ENCODE assay signal across 4 worm cellular contexts in genomic region chrX:11031047-11031695, ce11.
A peak's percentile ranks its signal among the peaks of the same experiment; 100 is the strongest.
TF ChIP-seq lines count a peak whose summit lies in the region.

No protein-coding gene starts in this region.

TF ChIP-seq in whole organism, L2 larva, 48 proteins besides CTCF, POLR2A, EP300 and RAD21 (continues in another document):
- TF ChIP-seq ceh-82 (tag; optimal IDR thresholded peaks at IDR 0.05; lab: Kevin White, UChicago) (peak; percentile 58), lin-39 (tag; optimal IDR thresholded peaks at IDR 0.05; lab: Kevin White, UChicago) (peak; percentile 30), elt-3 (tag; optimal IDR thresholded peaks at IDR 0.05; lab: Kevin White, UChicago) (no peak), blmp-1 (tag; optimal IDR thresholded peaks at IDR 0.05; lab: Kevin White, UChicago; ENCODE audit: insufficient read depth) (peak; percentile 52), C34F6.9 (tag; optimal IDR thresholded peaks at IDR 0.05; lab: Kevin White, UChicago) (peak; percentile 93), sma-9 (GFP tag; optimal IDR thresholded peaks at IDR 0.05; lab: Kevin White, UChicago) (peak; percentile 83), sma-9 (tag; optimal IDR thresholded peaks at IDR 0.05; lab: Kevin White, UChicago) (peak; percentile 43), elt-1 (tag; optimal IDR thresholded peaks at IDR 0.05; lab: Kevin White, UChicago) (no peak), mab-5 (tag; optimal IDR thresholded peaks at IDR 0.05; lab: Kevin White, UChicago) (peak; percentile 65), fos-1 (tag; optimal IDR thresholded peaks at IDR 0.05; lab: Kevin White, UChicago) (peak; percentile 59), snpc-4 (tag; optimal IDR thresholded peaks at IDR 0.05; lab: Kevin White, UChicago) (peak; percentile 8), nhr-11 (tag; optimal IDR thresholded peaks at IDR 0.05; lab: Kevin White, UChicago) (peak; percentile 32), ama-1 (optimal IDR thresholded peaks at IDR 0.05; lab: Kevin White, UChicago) (no peak), sem-4 (tag; optimal IDR thresholded peaks at IDR 0.05; lab: Kevin White, UChicago) (peak; percentile 96), ceh-16 (tag; optimal IDR thresholded peaks at IDR 0.05; lab: Kevin White, UChicago) (peak; percentile 41), alr-1 (tag; optimal IDR thresholded peaks at IDR 0.05; lab: Kevin White, UChicago) (no peak), unc-39 (tag; optimal IDR thresholded peaks at IDR 0.05; lab: Kevin White, UChicago) (peak; percentile 9), unc-62 (GFP tag; optimal IDR thresholded peaks at IDR 0.05; lab: Kevin White, UChicago) (peak; percentile 48), Y55F3AM.14 (GFP tag; optimal IDR thresholded peaks at IDR 0.05; lab: Kevin White, UChicago) (peak; percentile 83), nhr-25 (tag; optimal IDR thresholded peaks at IDR 0.05; lab: Kevin White, UChicago) (peak; percentile 93), aly-2 (tag; optimal IDR thresholded peaks at IDR 0.05; lab: Kevin White, UChicago) (no peak), unc-55 (GFP tag; optimal IDR thresholded peaks at IDR 0.05; lab: Kevin White, UChicago) (peak; percentile 88), lsy-2 (tag; optimal IDR thresholded peaks at IDR 0.05; lab: Kevin White, UChicago) (peak; percentile 67 to 82)

TF ChIP-seq in whole organism, L4 larva, 104 proteins besides CTCF, POLR2A, EP300 and RAD21 (continues in another document):
- TF ChIP-seq F44E2.7 (GFP tag; IDR thresholded peaks at IDR 0.05; lab: Robert Waterston, UW): no peak
- no peak for TF ChIP-seq ZK546.5 (tag; optimal IDR thresholded peaks at IDR 0.05; lab: Kevin White, UChicago)
- TF ChIP-seq gei-8 (GFP tag; optimal IDR thresholded peaks at IDR 0.05; lab: Kevin White, UChicago): peak; percentile 32
- TF ChIP-seq dmd-9 (GFP tag; IDR thresholded peaks at IDR 0.05; lab: Robert Waterston, UW): peak; percentile 52; the same call in 1 of the 2 replicates
- peak; percentile 58; the same call in 1 of the 2 replicates for TF ChIP-seq php-3 (GFP tag; IDR thresholded peaks at IDR 0.05; lab: Robert Waterston, UW)
- TF ChIP-seq lin-15B (tag; optimal IDR thresholded peaks at IDR 0.05; lab: Kevin White, UChicago): no peak
- peak; percentile 86 for TF ChIP-seq nhr-25 (tag; optimal IDR thresholded peaks at IDR 0.05; lab: Kevin White, UChicago; ENCODE audit: borderline replicate concordance, insufficient read depth)
- peak; percentile 87 for TF ChIP-seq nhr-48 (tag; optimal IDR thresholded peaks at IDR 0.05; lab: Kevin White, UChicago)
- no peak for TF ChIP-seq nhr-77 (tag; optimal IDR thresholded peaks at IDR 0.05; lab: Kevin White, UChicago)
- TF ChIP-seq tra-1 (GFP tag; IDR thresholded peaks at IDR 0.05; lab: Robert Waterston, UW): no peak
- TF ChIP-seq mdl-1 (tag; optimal IDR thresholded peaks at IDR 0.05; lab: Kevin White, UChicago): peak; percentile 82 to 87
- TF ChIP-seq zfp-3 (GFP tag; conservative IDR thresholded peaks at IDR 0.05; lab: Robert Waterston, UW): no peak
- peak; percentile 11 for TF ChIP-seq nhr-10 (tag; optimal IDR thresholded peaks at IDR 0.05; lab: Kevin White, UChicago)
- TF ChIP-seq mxl-3 (GFP tag; optimal IDR thresholded peaks at IDR 0.05; lab: Kevin White, UChicago): peak; percentile 95
- peak; percentile 92 for TF ChIP-seq mep-1 (tag; optimal IDR thresholded peaks at IDR 0.05; lab: Kevin White, UChicago)
- no peak for TF ChIP-seq nhr-76 (tag; optimal IDR thresholded peaks at IDR 0.05; lab: Kevin White, UChicago)
- no peak for TF ChIP-seq D1046.2 (GFP tag; IDR thresholded peaks at IDR 0.05; lab: Robert Waterston, UW)
- TF ChIP-seq ztf-11 (tag; optimal IDR thresholded peaks at IDR 0.05; lab: Kevin White, UChicago): peak; percentile 36
- TF ChIP-seq T26A8.4 (GFP tag; IDR thresholded peaks at IDR 0.05; lab: Robert Waterston, UW): peak; percentile 67; the same call in 1 of the 2 replicates
- TF ChIP-seq Y5F2A.4 (GFP tag; optimal IDR thresholded peaks at IDR 0.05; lab: Kevin White, UChicago): no peak
- no peak for TF ChIP-seq daf-19 (GFP tag; conservative IDR thresholded peaks at IDR 0.05; lab: Robert Waterston, UW)
- no peak for TF ChIP-seq F49E8.2 (tag; optimal IDR thresholded peaks at IDR 0.05; lab: Kevin White, UChicago; ENCODE audit: borderline replicate concordance)
- TF ChIP-seq ama-1 (optimal IDR thresholded peaks at IDR 0.05; lab: Kevin White, UChicago): peak; percentile 18

TF ChIP-seq in whole organism, late embryonic, 69 proteins besides CTCF, POLR2A, EP300 and RAD21 (continues in another document):
- TF ChIP-seq unc-42 (tag; optimal IDR thresholded peaks at IDR 0.05; lab: Kevin White, UChicago) (peak; percentile 85), ceh-30 (tag; optimal IDR thresholded peaks at IDR 0.05; lab: Kevin White, UChicago) (no peak), ceh-6 (GFP tag; optimal IDR thresholded peaks at IDR 0.05; lab: Kevin White, UChicago) (peak; percentile 76), T23F11.4 (GFP tag; optimal IDR thresholded peaks at IDR 0.05; lab: Kevin White, UChicago) (peak; percentile 57), pat-9 (tag; optimal IDR thresholded peaks at IDR 0.05; lab: Kevin White, UChicago) (peak; percentile 52), madf-2 (tag; optimal IDR thresholded peaks at IDR 0.05; lab: Kevin White, UChicago) (peak; percentile 73), ceh-2 (tag; optimal IDR thresholded peaks at IDR 0.05; lab: Kevin White, UChicago) (peak; percentile 86), ceh-24 (tag; optimal IDR thresholded peaks at IDR 0.05; lab: Kevin White, UChicago) (no peak), tbx-7 (tag; optimal IDR thresholded peaks at IDR 0.05; lab: Kevin White, UChicago) (peak; percentile 58), pax-1 (tag; optimal IDR thresholded peaks at IDR 0.05; lab: Kevin White, UChicago) (peak; percentile 67), hlh-13 (GFP tag; optimal IDR thresholded peaks at IDR 0.05; lab: Kevin White, UChicago) (no peak), F13H6.1 (tag; optimal IDR thresholded peaks at IDR 0.05; lab: Kevin White, UChicago) (peak; percentile 78), K02D7.2 (tag; optimal IDR thresholded peaks at IDR 0.05; lab: Kevin White, UChicago) (no peak), C08G9.2 (tag; optimal IDR thresholded peaks at IDR 0.05; lab: Kevin White, UChicago) (peak; percentile 75), ztf-16 (tag; optimal IDR thresholded peaks at IDR 0.05; lab: Kevin White, UChicago) (peak; percentile 64), syd-9 (tag; optimal IDR thresholded peaks at IDR 0.05; lab: Kevin White, UChicago) (peak; percentile 73), ceh-14 (tag; optimal IDR thresholded peaks at IDR 0.05; lab: Kevin White, UChicago) (peak; percentile 80), hlh-8 (tag; optimal IDR thresholded peaks at IDR 0.05; lab: Kevin White, UChicago) (peak; percentile 69), ceh-19 (GFP tag; optimal IDR thresholded peaks at IDR 0.05; lab: Kevin White, UChicago) (peak; percentile 51), nfya-1 (tag; optimal IDR thresholded peaks at IDR 0.05; lab: Kevin White, UChicago) (peak; percentile 89), lin-11 (tag; optimal IDR thresholded peaks at IDR 0.05; lab: Kevin White, UChicago) (no peak), ama-1 (optimal IDR thresholded peaks at IDR 0.05; lab: Kevin White, UChicago) (peak; percentile 34), ets-4 (tag; optimal IDR thresholded peaks at IDR 0.05; lab: Kevin White, UChicago) (peak; percentile 74), C38D4.7 (GFP tag; optimal IDR thresholded peaks at IDR 0.05; lab: Kevin White, UChicago) (no peak), pha-2 (tag; optimal IDR thresholded peaks at IDR 0.05; lab: Kevin White, UChicago) (peak; percentile 57)

TF ChIP-seq in whole organism, mixed stage, embryonic, 35 proteins besides CTCF, POLR2A, EP300 and RAD21 (continues in another document):
- TF ChIP-seq hlh-1 (tag; optimal IDR thresholded peaks at IDR 0.05; lab: Kevin White, UChicago): peak; percentile 91
- peak; percentile 46 for TF ChIP-seq mep-1 (tag; optimal IDR thresholded peaks at IDR 0.05; lab: Kevin White, UChicago)
- peak; percentile 86 for TF ChIP-seq unc-62 (GFP tag; optimal IDR thresholded peaks at IDR 0.05; lab: Kevin White, UChicago)
- peak; percentile 63 for TF ChIP-seq lin-32 (GFP tag; optimal IDR thresholded peaks at IDR 0.05; lab: Kevin White, UChicago)
- TF ChIP-seq nhr-28 (tag; optimal IDR thresholded peaks at IDR 0.05; lab: Kevin White, UChicago): no peak
- TF ChIP-seq M03D4.4 (tag; optimal IDR thresholded peaks at IDR 0.05; lab: Kevin White, UChicago): peak; percentile 61
- peak; percentile 70 for TF ChIP-seq nhr-2 (tag; optimal IDR thresholded peaks at IDR 0.05; lab: Kevin White, UChicago)
- no peak for TF ChIP-seq snpc-4 (tag; optimal IDR thresholded peaks at IDR 0.05; lab: Kevin White, UChicago)
- peak; percentile 77 for TF ChIP-seq sptf-1 (tag; optimal IDR thresholded peaks at IDR 0.05; lab: Kevin White, UChicago)
- no peak for TF ChIP-seq nhr-76 (tag; optimal IDR thresholded peaks at IDR 0.05; lab: Kevin White, UChicago)
- TF ChIP-seq unc-120 (tag; optimal IDR thresholded peaks at IDR 0.05; lab: Kevin White, UChicago; ENCODE audit: poor library complexity, severe bottlenecking): peak; percentile 23
- no peak for TF ChIP-seq unc-39 (tag; optimal IDR thresholded peaks at IDR 0.05; lab: Kevin White, UChicago)
- peak; percentile 39 for TF ChIP-seq ceh-39 (tag; optimal IDR thresholded peaks at IDR 0.05; lab: Kevin White, UChicago)
- TF ChIP-seq zip-8 (tag; optimal IDR thresholded peaks at IDR 0.05; lab: Kevin White, UChicago): no peak
- no peak for TF ChIP-seq elt-1 (tag; optimal IDR thresholded peaks at IDR 0.05; lab: Kevin White, UChicago; ENCODE audit: borderline replicate concordance, insufficient read depth)
- TF ChIP-seq elt-3 (tag; optimal IDR thresholded peaks at IDR 0.05; lab: Kevin White, UChicago): no peak
- TF ChIP-seq drap-1 (GFP tag; optimal IDR thresholded peaks at IDR 0.05; lab: Kevin White, UChicago): peak; percentile 79
- TF ChIP-seq mls-2 (tag; optimal IDR thresholded peaks at IDR 0.05; lab: Kevin White, UChicago): peak; percentile 80
- TF ChIP-seq ztf-11 (tag; optimal IDR thresholded peaks at IDR 0.05; lab: Kevin White, UChicago): peak; percentile 90
- no peak for TF ChIP-seq bed-3 (GFP tag; optimal IDR thresholded peaks at IDR 0.05; lab: Kevin White, UChicago)
- TF ChIP-seq pha-4 (tag; optimal IDR thresholded peaks at IDR 0.05; lab: Kevin White, UChicago): peak; percentile 93
- TF ChIP-seq blmp-1 (tag; optimal IDR thresholded peaks at IDR 0.05; lab: Kevin White, UChicago): no peak
- peak; percentile 79 for TF ChIP-seq nhr-237 (tag; optimal IDR thresholded peaks at IDR 0.05; lab: Kevin White, UChicago)
- TF ChIP-seq flh-1 (GFP tag; optimal IDR thresholded peaks at IDR 0.05; lab: Kevin White, UChicago): no peak
- no peak for TF ChIP-seq nhr-12 (tag; optimal IDR thresholded peaks at IDR 0.05; lab: Kevin White, UChicago)
- peak; percentile 53 for TF ChIP-seq lsy-2 (tag; optimal IDR thresholded peaks at IDR 0.05; lab: Kevin White, UChicago)
- peak; percentile 65 for TF ChIP-seq lin-13 (tag; optimal IDR thresholded peaks at IDR 0.05; lab: Kevin White, UChicago)
- TF ChIP-seq cnd-1 (tag; optimal IDR thresholded peaks at IDR 0.05; lab: Kevin White, UChicago): peak; percentile 82
- no peak for TF ChIP-seq ceh-43 (GFP tag; optimal IDR thresholded peaks at IDR 0.05; lab: Kevin White, UChicago)
- TF ChIP-seq ceh-83 (GFP tag; optimal IDR thresholded peaks at IDR 0.05; lab: Kevin White, UChicago): no peak
- TF ChIP-seq mab-5 (tag; optimal IDR thresholded peaks at IDR 0.05; lab: Kevin White, UChicago): no peak
